Fruit fly (Drosophila melanogaster) whole organism, adult: ENCODE results near the gene CG14232.

Experiments used
- cnc ChIP-seq, 2 experiments: fragments of >200 bp; optimal IDR thresholded peaks; 2 replicates each; lab custom pipeline; 2017
- tj ChIP-seq: fragments of 200-800 bp; sonication (Bioruptor generic); optimal IDR thresholded peaks from 3 replicates; lab custom pipeline; 2017; ENCODE audit warnings: missing biosample characterization, mild to moderate bottlenecking, missing genetic modification characterization, moderate library complexity

dm6 chrX:19667444-19668104, 36.5 kb downstream of the CG14232 start:
- TF ChIP-seq tj = no peak
- no peak for TF ChIP-seq cnc (optimal IDR thresholded peaks at IDR 0.05; lab: Kevin White, UChicago)
